Worm (Caenorhabditis elegans): ENCODE data around the gene Y6E2A.10.

The Y6E2A.10 gene

DNA sequence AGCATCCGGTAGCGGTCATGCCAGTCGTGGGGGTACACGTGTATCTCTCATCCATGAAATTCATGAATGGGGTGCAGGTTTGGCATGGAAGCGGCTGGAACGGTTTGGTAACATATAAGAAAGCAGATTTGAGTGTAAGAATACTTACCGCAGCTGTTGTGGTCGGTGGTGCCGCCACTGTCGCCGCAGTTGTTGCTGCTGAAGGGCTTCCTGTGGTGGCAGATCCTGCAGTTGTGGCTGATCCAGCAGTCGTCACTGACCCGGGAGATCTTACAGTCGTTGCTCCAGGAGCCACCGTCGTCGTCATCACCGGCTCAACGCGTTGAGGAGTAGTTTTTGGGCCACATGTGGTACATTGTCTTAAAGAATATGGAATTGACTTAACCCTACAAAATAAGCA lies 2.7 kb upstream of the Y6E2A.10 start:
- TF ChIP-seq fkh-10 (GFP tag; optimal IDR thresholded peaks at IDR 0.05) (no peak), fos-1 (tag; optimal IDR thresholded peaks at IDR 0.05) (no peak), aly-2 (tag; optimal IDR thresholded peaks at IDR 0.05) (no peak), nhr-11 (tag; optimal IDR thresholded peaks at IDR 0.05) (no peak), R02D3.7 (tag; optimal IDR thresholded peaks at IDR 0.05) (no peak), egl-5 (tag; optimal IDR thresholded peaks at IDR 0.05) (no peak), ceh-28 (tag; optimal IDR thresholded peaks at IDR 0.05) (no peak), lin-39 (tag; optimal IDR thresholded peaks at IDR 0.05) (no peak), snpc-4 (tag; optimal IDR thresholded peaks at IDR 0.05) (no peak), lin-15B (tag; optimal IDR thresholded peaks at IDR 0.05) (no peak), elt-2 (tag; optimal IDR thresholded peaks at IDR 0.05) (no peak), daf-12 (tag; optimal IDR thresholded peaks at IDR 0.05) (no peak), elt-3 (tag; optimal IDR thresholded peaks at IDR 0.05) (no peak), pha-4 (tag; optimal IDR thresholded peaks at IDR 0.05) (no peak), nhr-67 (tag; optimal IDR thresholded peaks at IDR 0.05) (no peak), ceh-9 (tag; optimal IDR thresholded peaks at IDR 0.05) (no peak)

DNA sequence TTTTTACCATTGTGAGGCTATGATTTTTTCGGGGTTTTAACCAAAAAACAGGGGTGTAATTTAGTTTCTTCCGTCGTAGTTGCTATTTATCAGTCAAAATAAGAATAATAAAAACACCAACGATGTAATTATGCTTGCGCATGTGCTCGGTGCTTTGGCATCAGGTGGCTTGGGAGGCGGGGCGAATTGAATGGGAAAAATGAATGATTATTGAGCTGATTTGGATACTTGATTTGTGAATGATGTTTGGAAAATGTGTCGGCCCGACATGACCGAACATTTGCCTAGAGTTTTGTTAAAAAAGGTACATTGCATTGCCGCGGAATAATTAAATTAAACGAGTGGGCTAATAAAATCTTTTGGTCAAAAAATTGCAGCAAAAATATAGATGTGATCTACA lies 1.9 kb upstream of the Y6E2A.10 start, which contains the start of gene str-38:
Gene str-38, minus strand, starts transcription at position 101 of the 400 bp plus-strand sequence.
- TF ChIP-seq sea-2 (GFP tag; optimal IDR thresholded peaks at IDR 0.05) (no peak), nhr-76 (tag; optimal IDR thresholded peaks at IDR 0.05) (no peak), eor-1 (tag; optimal IDR thresholded peaks at IDR 0.05) (no peak), lin-39 (tag; optimal IDR thresholded peaks at IDR 0.05) (no peak), elt-3 (tag; optimal IDR thresholded peaks at IDR 0.05) (no peak), snpc-4 (tag; optimal IDR thresholded peaks at IDR 0.05) (no peak), nhr-28 (tag; optimal IDR thresholded peaks at IDR 0.05) (no peak), ceh-28 (tag; optimal IDR thresholded peaks at IDR 0.05) (no peak), elt-2 (tag; optimal IDR thresholded peaks at IDR 0.05) (no peak), ceh-82 (tag; optimal IDR thresholded peaks at IDR 0.05) (no peak), ama-1 (optimal IDR thresholded peaks at IDR 0.05) (no peak), tbx-2 (tag; optimal IDR thresholded peaks at IDR 0.05) (no peak), mdl-1 (tag; optimal IDR thresholded peaks at IDR 0.05) (no peak), daf-12 (tag; optimal IDR thresholded peaks at IDR 0.05) (no peak), nhr-12 (tag; optimal IDR thresholded peaks at IDR 0.05) (no peak), skn-1 (tag; optimal IDR thresholded peaks at IDR 0.05) (no peak), hmg-11 (tag; optimal IDR thresholded peaks at IDR 0.05) (no peak), nhr-11 (tag; optimal IDR thresholded peaks at IDR 0.05) (no peak), ceh-16 (tag; optimal IDR thresholded peaks at IDR 0.05) (no peak), nhr-25 (tag; optimal IDR thresholded peaks at IDR 0.05) (no peak)

DNA sequence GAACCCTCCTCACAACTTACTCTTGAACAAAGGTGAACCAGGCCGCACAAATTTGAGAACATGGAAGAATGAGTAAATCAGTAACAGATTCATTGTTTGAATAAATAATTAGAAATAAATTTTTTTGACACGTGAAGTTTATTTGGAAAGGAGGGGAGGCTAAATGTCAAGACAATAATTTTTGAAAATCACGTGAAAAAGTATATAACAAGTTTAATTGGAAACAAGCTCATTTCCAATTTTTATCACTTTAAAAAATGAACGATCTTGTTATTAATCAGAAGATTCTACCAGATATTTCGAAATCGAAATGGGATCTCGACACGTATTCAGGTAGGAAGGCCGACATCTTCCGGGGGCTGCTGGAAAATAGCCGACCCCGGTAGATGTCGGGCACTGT lies 3.7 kb downstream of the Y6E2A.10 start, which contains the start of the genes irld-57 and sfxn-1.3:
Gene irld-57, minus strand, starts transcription at position 101 of the 400 bp plus-strand sequence.
Gene sfxn-1.3, plus strand, starts transcription at position 232 of the 400 bp plus-strand sequence.
- TF ChIP-seq nhr-76 (tag; optimal IDR thresholded peaks at IDR 0.05) (no peak), jun-1 (tag; optimal IDR thresholded peaks at IDR 0.05) (no peak), nhr-25 (tag; optimal IDR thresholded peaks at IDR 0.05) (no peak), fkh-2 (tag; optimal IDR thresholded peaks at IDR 0.05) (no peak), fos-1 (tag; optimal IDR thresholded peaks at IDR 0.05) (no peak), lin-39 (tag; optimal IDR thresholded peaks at IDR 0.05) (no peak), nhr-43 (tag; optimal IDR thresholded peaks at IDR 0.05; ENCODE audit: poor library complexity, severe bottlenecking) (no peak), elt-1 (tag; optimal IDR thresholded peaks at IDR 0.05) (no peak), ceh-82 (tag; optimal IDR thresholded peaks at IDR 0.05) (no peak), elt-2 (tag; optimal IDR thresholded peaks at IDR 0.05) (no peak), eor-1 (tag; optimal IDR thresholded peaks at IDR 0.05) (no peak), egl-27 (tag; optimal IDR thresholded peaks at IDR 0.05) (no peak), tbx-2 (tag; optimal IDR thresholded peaks at IDR 0.05) (no peak), mml-1 (tag; optimal IDR thresholded peaks at IDR 0.05) (no peak)

DNA sequence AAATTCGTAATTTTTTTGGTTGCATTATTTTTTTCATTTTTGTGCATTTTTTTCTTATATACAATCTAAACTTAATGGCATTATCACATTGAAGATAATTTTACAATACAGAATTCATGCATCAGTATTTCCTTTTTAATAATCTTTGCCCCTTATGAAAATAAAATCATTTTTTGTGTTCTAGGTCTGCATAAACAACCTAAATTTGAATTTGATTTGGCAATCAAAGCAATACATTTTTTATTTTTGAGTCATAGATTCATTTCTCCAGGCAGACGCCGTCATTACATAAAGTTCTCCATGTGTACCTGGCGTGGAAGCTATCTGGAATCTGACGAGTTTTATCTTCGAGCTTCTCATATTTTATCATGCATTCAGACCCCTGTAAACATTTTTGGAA lies 8.5 kb downstream of the Y6E2A.10 start, which contains the start of gene srh-140:
Gene srh-140, plus strand, starts transcription at position 301 of the 400 bp plus-strand sequence.
- no peak for TF ChIP-seq zag-1 (tag; optimal IDR thresholded peaks at IDR 0.05)
- no peak for TF ChIP-seq nhr-28 (tag; optimal IDR thresholded peaks at IDR 0.05)
- TF ChIP-seq nhr-77 (tag; optimal IDR thresholded peaks at IDR 0.05): no peak
- no peak for TF ChIP-seq nhr-12 (tag; optimal IDR thresholded peaks at IDR 0.05)
- TF ChIP-seq skn-1 (tag; optimal IDR thresholded peaks at IDR 0.05): no peak
- no peak for TF ChIP-seq egl-5 (tag; optimal IDR thresholded peaks at IDR 0.05)
- TF ChIP-seq jun-1 (tag; optimal IDR thresholded peaks at IDR 0.05): no peak
- TF ChIP-seq egl-27 (tag; optimal IDR thresholded peaks at IDR 0.05): no peak
- TF ChIP-seq pha-4 (tag; optimal IDR thresholded peaks at IDR 0.05): no peak
- TF ChIP-seq aly-2 (tag; optimal IDR thresholded peaks at IDR 0.05): no peak
- TF ChIP-seq pqm-1 (tag; optimal IDR thresholded peaks at IDR 0.05): no peak
- no peak for TF ChIP-seq elt-3 (tag; optimal IDR thresholded peaks at IDR 0.05)
- no peak for TF ChIP-seq ceh-28 (tag; optimal IDR thresholded peaks at IDR 0.05)
- no peak for TF ChIP-seq hmg-11 (tag; optimal IDR thresholded peaks at IDR 0.05)
- no peak for TF ChIP-seq mdl-1 (tag; optimal IDR thresholded peaks at IDR 0.05)
- no peak for TF ChIP-seq tbx-2 (tag; optimal IDR thresholded peaks at IDR 0.05)
- no peak for TF ChIP-seq lsy-12 (tag; optimal IDR thresholded peaks at IDR 0.05)
- no peak for TF ChIP-seq ceh-82 (tag; optimal IDR thresholded peaks at IDR 0.05)

All from whole organism, L3 larva.